Worm (Caenorhabditis elegans): ENCODE measurements around the gene sre-16.

DNA sequence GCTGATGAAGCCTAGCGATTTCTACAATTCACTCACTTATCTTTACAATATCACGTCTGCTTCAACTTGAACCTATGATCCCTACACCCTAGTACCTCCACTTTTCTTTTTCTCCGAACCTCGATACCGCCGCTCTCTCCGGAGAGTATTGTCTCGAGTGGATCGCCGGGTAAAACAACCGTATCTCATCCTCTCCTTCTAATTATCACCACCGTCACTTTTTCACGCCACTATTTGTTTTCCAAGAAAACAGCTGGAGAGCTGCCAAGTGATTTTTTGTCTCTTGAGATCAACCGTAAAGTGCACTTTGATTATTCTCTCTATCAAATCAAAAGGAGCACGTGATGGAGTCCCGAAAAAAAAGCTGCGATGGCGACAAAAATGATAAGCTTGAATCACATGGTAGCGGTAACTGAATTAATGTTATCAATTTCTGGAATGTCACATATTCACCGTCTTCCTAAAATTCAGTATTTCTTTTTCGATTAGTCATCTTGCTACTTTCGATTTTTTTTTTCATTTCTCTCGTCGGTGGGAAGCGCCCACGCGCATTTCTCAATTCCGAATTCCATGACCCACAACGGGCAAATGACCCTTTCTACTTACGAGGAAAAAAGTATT is 36.3 kb downstream of the sre-16 start:
- TF ChIP-seq ama-1 (optimal IDR thresholded peaks at IDR 0.05) (no peak), tra-4 (tag; optimal IDR thresholded peaks at IDR 0.05) (no peak), sea-1 (GFP tag; conservative IDR thresholded peaks at IDR 0.05) (no peak), hnd-1 (tag; optimal IDR thresholded peaks at IDR 0.05) (no peak), ceh-36 (tag; optimal IDR thresholded peaks at IDR 0.05) (no peak), scrt-1 (GFP tag; IDR thresholded peaks at IDR 0.05) (no peak), pes-1 (GFP tag; IDR thresholded peaks at IDR 0.05) (no peak), aly-1 (tag; optimal IDR thresholded peaks at IDR 0.05) (no peak), ets-7 (tag; optimal IDR thresholded peaks at IDR 0.05) (no peak), tbx-11 (GFP tag; IDR thresholded peaks at IDR 0.05) (no peak), F13C5.2 (tag; optimal IDR thresholded peaks at IDR 0.05) (no peak)
